Worm (Caenorhabditis elegans): ENCODE measurements around the gene cul-5.

ce11 chrV:10153076-10153475, 26.3 kb upstream of the cul-5 start:
- TF ChIP-seq ama-1 (optimal IDR thresholded peaks at IDR 0.05), result no peak
- TF ChIP-seq F13C5.2 (tag; optimal IDR thresholded peaks at IDR 0.05), result no peak
- TF ChIP-seq tbx-11 (GFP tag; IDR thresholded peaks at IDR 0.05), result no peak
- no peak for TF ChIP-seq ets-7 (tag; optimal IDR thresholded peaks at IDR 0.05)
- TF ChIP-seq scrt-1 (GFP tag; IDR thresholded peaks at IDR 0.05), result no peak
- TF ChIP-seq pes-1 (GFP tag; IDR thresholded peaks at IDR 0.05), result no peak
- TF ChIP-seq sea-1 (GFP tag; conservative IDR thresholded peaks at IDR 0.05), result no peak
- TF ChIP-seq B0310.2 (tag; optimal IDR thresholded peaks at IDR 0.05), result no peak
- TF ChIP-seq tra-4 (tag; optimal IDR thresholded peaks at IDR 0.05), result no peak
- TF ChIP-seq ceh-36 (tag; optimal IDR thresholded peaks at IDR 0.05), result no peak

Data from whole organism, early embryonic.